Worm (Caenorhabditis elegans) whole organism, L4 larva: ENCODE results near the gene T26H5.14.

Experiments used
- F44E2.7 ChIP-seq: fragments of 200-800 bp; sonication (Bioruptor generic); IDR thresholded peaks from 2 replicates; pipeline ENCODE4 v2.1.2; 2022; ENCODE audit warnings: missing genetic modification characterization, missing compliant biosample characterization
- T20F7.1 ChIP-seq: fragments of 200-800 bp; sonication (Bioruptor generic); optimal IDR thresholded peaks from 2 replicates; lab custom pipeline; 2018; ENCODE audit warnings: mild to moderate bottlenecking, missing genetic modification characterization, missing compliant biosample characterization
- Y105C5A.15 ChIP-seq: fragments of 200-800 bp; sonication (Bioruptor generic); IDR thresholded peaks from 2 replicates; pipeline ENCODE4 v1.3.6; 2022; ENCODE audit warnings: missing genetic modification characterization, missing compliant biosample characterization
- ZK337.2 ChIP-seq: fragments of 200-800 bp; sonication (Bioruptor generic); IDR thresholded peaks from 2 replicates; pipeline ENCODE4 v1.3.6; 2022; ENCODE audit warnings: missing genetic modification reagents, missing genetic modification characterization, missing compliant biosample characterization
- ZK546.5 ChIP-seq, 2 experiments: sonication (generic microtip); optimal IDR thresholded peaks; 2 replicates each; lab custom pipeline; 2017; ENCODE audit warnings: missing biosample characterization in 2 of 2, missing genetic modification characterization in 2 of 2
- ama-1 ChIP-seq: fragments of 150-350 bp; optimal IDR thresholded peaks from 2 replicates; lab custom pipeline; 2014; ENCODE audit warnings: inconsistent platforms, mixed read lengths
- arid-1 ChIP-seq: fragments of 200-800 bp; sonication (Bioruptor generic); conservative IDR thresholded peaks from 2 replicates; pipeline ENCODE4 v1.3.6; 2022; ENCODE audit warnings: missing genetic modification reagents, missing genetic modification characterization, missing compliant biosample characterization
- ceh-20 ChIP-seq: fragments of 200-800 bp; sonication (Bioruptor generic); IDR thresholded peaks from 2 replicates; pipeline ENCODE4 v1.3.6; 2022; ENCODE audit warnings: missing genetic modification reagents, missing genetic modification characterization, missing compliant biosample characterization
- ceh-32 ChIP-seq: sonication (generic microtip); optimal IDR thresholded peaks from 2 replicates; lab custom pipeline; 2016; ENCODE audit warnings: mild to moderate bottlenecking, missing genetic modification characterization, missing compliant biosample characterization; ENCODE audit not compliant: poor library complexity
- daf-12 ChIP-seq: fragments of 150-350 bp; optimal IDR thresholded peaks from 2 replicates; lab custom pipeline; 2014; ENCODE audit warnings: missing biosample characterization, missing genetic modification reagents, missing genetic modification characterization
- daf-19 ChIP-seq: fragments of 200-800 bp; sonication (Bioruptor generic); conservative IDR thresholded peaks from 2 replicates; pipeline ENCODE4 v1.3.6; 2022; ENCODE audit warnings: missing genetic modification characterization, missing compliant biosample characterization
- daf-8 ChIP-seq: fragments of 200-800 bp; sonication (Bioruptor generic); IDR thresholded peaks from 2 replicates; pipeline ENCODE4 v1.3.6; 2022; ENCODE audit warnings: missing genetic modification characterization, missing compliant biosample characterization
- dmd-6 ChIP-seq: fragments of 200-800 bp; sonication (Bioruptor generic); IDR thresholded peaks from 2 replicates; pipeline ENCODE4 v1.3.6; 2022; ENCODE audit warnings: missing genetic modification reagents, missing genetic modification characterization, missing compliant biosample characterization
- dmd-8 ChIP-seq: fragments of 200-800 bp; sonication (Bioruptor generic); IDR thresholded peaks from 2 replicates; pipeline ENCODE4 v1.3.6; 2022; ENCODE audit warnings: missing genetic modification characterization, missing compliant biosample characterization
- dmd-9 ChIP-seq: fragments of 200-800 bp; sonication (Bioruptor generic); IDR thresholded peaks from 2 replicates; pipeline ENCODE4 v1.3.6; 2022; ENCODE audit warnings: missing genetic modification reagents, missing genetic modification characterization, missing compliant biosample characterization
- duxl-1 ChIP-seq: sonication (generic microtip); optimal IDR thresholded peaks from 2 replicates; lab custom pipeline; 2016; ENCODE audit warnings: mild to moderate bottlenecking, missing genetic modification characterization, moderate library complexity, missing compliant biosample characterization; ENCODE audit not compliant: poor library complexity
- gei-8 ChIP-seq: fragments of 200-800 bp; sonication (Bioruptor generic); optimal IDR thresholded peaks from 2 replicates; lab custom pipeline; 2018; ENCODE audit warnings: mild to moderate bottlenecking, missing genetic modification characterization, missing compliant biosample characterization
- hlh-11 ChIP-seq: fragments of 200-800 bp; sonication (Bioruptor generic); optimal IDR thresholded peaks from 2 replicates; lab custom pipeline; 2018; ENCODE audit warnings: mild to moderate bottlenecking, missing genetic modification characterization, missing compliant biosample characterization
- hlh-30 ChIP-seq: sonication (generic microtip); optimal IDR thresholded peaks from 2 replicates; lab custom pipeline; 2017; ENCODE audit warnings: antibody characterized with exemption, mild to moderate bottlenecking, missing genetic modification characterization, missing compliant biosample characterization; ENCODE audit not compliant: insufficient read depth
- lim-7 ChIP-seq: fragments of 200-800 bp; sonication (Bioruptor generic); IDR thresholded peaks from 2 replicates; pipeline ENCODE4 v1.3.6; 2022; ENCODE audit warnings: missing genetic modification characterization, missing compliant biosample characterization
- lin-1 ChIP-seq: fragments of 200-800 bp; sonication (Bioruptor generic); IDR thresholded peaks from 2 replicates; pipeline ENCODE4 v1.3.6; 2022; ENCODE audit warnings: missing genetic modification reagents, missing genetic modification characterization, missing compliant biosample characterization
- lin-13 ChIP-seq: fragments of 150-350 bp; optimal IDR thresholded peaks from 2 replicates; lab custom pipeline; 2014; ENCODE audit warnings: missing biosample characterization, missing genetic modification reagents, missing genetic modification characterization
- lin-29 ChIP-seq: fragments of 200-800 bp; sonication (Bioruptor generic); IDR thresholded peaks from 2 replicates; pipeline ENCODE4 v1.3.6; 2022; ENCODE audit warnings: missing genetic modification reagents, missing genetic modification characterization, missing compliant biosample characterization
- lir-3 ChIP-seq: sonication (generic microtip); optimal IDR thresholded peaks from 2 replicates; lab custom pipeline; 2016; ENCODE audit warnings: mild to moderate bottlenecking, missing genetic modification characterization, missing compliant biosample characterization
- lsy-2 ChIP-seq, 2 experiments: fragments of 150-350 bp in 1 of 2; sonication (generic microtip) in 1 of 2; optimal IDR thresholded peaks; 2 replicates each; lab custom pipeline; 2014 to 2017; ENCODE audit warnings: missing biosample characterization in 2 of 2, missing genetic modification characterization in 2 of 2
- madf-9 ChIP-seq: fragments of 200-800 bp; sonication (Bioruptor generic); conservative IDR thresholded peaks from 2 replicates; pipeline ENCODE4 v1.3.6; 2022; ENCODE audit warnings: missing genetic modification reagents, missing genetic modification characterization, missing compliant biosample characterization
- mdl-1 ChIP-seq, 2 experiments: fragments of 150-350 bp in 1 of 2; sonication (generic microtip) in 1 of 2; optimal IDR thresholded peaks; 2 replicates each; lab custom pipeline; 2014 to 2017; ENCODE audit warnings: missing biosample characterization in 2 of 2, missing genetic modification characterization in 2 of 2
- mep-1 ChIP-seq: fragments of 150-350 bp; sonication (generic microtip); optimal IDR thresholded peaks from 3 replicates; lab custom pipeline; 2014; ENCODE audit warnings: missing biosample characterization, missing genetic modification characterization
- mxl-3 ChIP-seq: fragments of 200-800 bp; sonication (Bioruptor generic); optimal IDR thresholded peaks from 2 replicates; lab custom pipeline; 2018; ENCODE audit warnings: mild to moderate bottlenecking, missing genetic modification characterization, missing compliant biosample characterization
- nhr-10 ChIP-seq: fragments of 150-350 bp; optimal IDR thresholded peaks from 2 replicates; lab custom pipeline; 2014; ENCODE audit warnings: missing biosample characterization, missing genetic modification characterization
- nhr-102 ChIP-seq: sonication (generic microtip); optimal IDR thresholded peaks from 2 replicates; lab custom pipeline; 2016; ENCODE audit warnings: mild to moderate bottlenecking, missing genetic modification characterization, moderate library complexity, missing compliant biosample characterization
- nhr-111 ChIP-seq: fragments of 200-800 bp; sonication (Bioruptor generic); optimal IDR thresholded peaks from 2 replicates; lab custom pipeline; 2018; ENCODE audit warnings: mild to moderate bottlenecking, missing genetic modification characterization, missing compliant biosample characterization
- nhr-237 ChIP-seq: sonication (generic microtip); optimal IDR thresholded peaks from 2 replicates; lab custom pipeline; 2017; ENCODE audit warnings: missing biosample characterization, missing genetic modification characterization
- nhr-48 ChIP-seq: sonication (generic microtip); optimal IDR thresholded peaks from 2 replicates; lab custom pipeline; 2016; ENCODE audit warnings: mild to moderate bottlenecking, missing genetic modification characterization, missing compliant biosample characterization
- nhr-76 ChIP-seq: fragments of 150-350 bp; optimal IDR thresholded peaks from 2 replicates; lab custom pipeline; 2014; ENCODE audit warnings: missing biosample characterization, missing genetic modification characterization
- nhr-77 ChIP-seq: fragments of 150-350 bp; optimal IDR thresholded peaks from 2 replicates; lab custom pipeline; 2014; ENCODE audit warnings: missing biosample characterization, missing genetic modification characterization
- pha-4 ChIP-seq, 2 experiments: fragments of 150-350 bp in 1 of 2; fragments of 200-800 bp in 1 of 2; sonication (Bioruptor generic) in 1 of 2; IDR thresholded peaks in 1 of 2; optimal IDR thresholded peaks in 1 of 2; 2 replicates each; pipeline versions ENCODE4 v1.3.6 to Lab custom; 2014 to 2022; ENCODE audit warnings: missing genetic modification characterization in 2 of 2, missing genetic modification reagents in 2 of 2, missing biosample characterization in 1 of 2, missing compliant biosample characterization in 1 of 2
- php-3 ChIP-seq: fragments of 200-800 bp; sonication (Bioruptor generic); IDR thresholded peaks from 2 replicates; pipeline ENCODE4 v1.3.6; 2022; ENCODE audit warnings: missing genetic modification reagents, missing genetic modification characterization, missing compliant biosample characterization
- rbr-2 ChIP-seq: sonication (generic microtip); optimal IDR thresholded peaks from 2 replicates; lab custom pipeline; 2016; ENCODE audit warnings: missing genotype, missing genetic modification characterization, missing compliant biosample characterization
- snpc-1.2 ChIP-seq: fragments of 200-800 bp; sonication (Bioruptor generic); IDR thresholded peaks from 2 replicates; pipeline ENCODE4 v1.3.6; 2022; ENCODE audit warnings: missing genetic modification reagents, missing genetic modification characterization, missing compliant biosample characterization
- snpc-4 ChIP-seq: fragments of 150-350 bp; optimal IDR thresholded peaks from 2 replicates; lab custom pipeline; 2014; ENCODE audit warnings: missing biosample characterization, missing genetic modification characterization
- spr-1 ChIP-seq: sonication (generic microtip); optimal IDR thresholded peaks from 2 replicates; lab custom pipeline; 2016; ENCODE audit warnings: mild to moderate bottlenecking, missing genetic modification characterization, missing compliant biosample characterization
- spr-3 ChIP-seq: fragments of 200-800 bp; sonication (Bioruptor generic); optimal IDR thresholded peaks from 2 replicates; lab custom pipeline; 2018; ENCODE audit warnings: mild to moderate bottlenecking, missing genetic modification characterization, missing compliant biosample characterization
- tag-97 ChIP-seq: fragments of 200-800 bp; sonication (Bioruptor generic); IDR thresholded peaks from 2 replicates; pipeline ENCODE4 v1.3.6; 2022; ENCODE audit warnings: missing genetic modification characterization, missing compliant biosample characterization
- unc-130 ChIP-seq: sonication (generic microtip); optimal IDR thresholded peaks from 2 replicates; lab custom pipeline; 2016; ENCODE audit warnings: missing genetic modification reagents, missing genetic modification characterization, missing compliant biosample characterization
- unc-62 ChIP-seq, 3 experiments: fragments of 150-350 bp in 1 of 3; sonication (generic microtip); optimal IDR thresholded peaks in 2 of 3; peaks in 1 of 3; 1 replicate in 1 of 3; 2 replicates in 2 of 3; lab custom pipeline; 2014 to 2017; ENCODE audit warnings: missing biosample characterization in 3 of 3, missing genetic modification characterization in 3 of 3, missing genetic modification reagents in 3 of 3, missing genotype in 1 of 3
- vab-7 ChIP-seq: fragments of 200-800 bp; sonication (Bioruptor generic); IDR thresholded peaks from 2 replicates; pipeline ENCODE4 v1.3.6; 2022; ENCODE audit warnings: missing genetic modification reagents, missing genetic modification characterization, missing compliant biosample characterization
- zag-1 ChIP-seq: fragments of 150-350 bp; optimal IDR thresholded peaks from 2 replicates; lab custom pipeline; 2014; ENCODE audit warnings: missing biosample characterization, missing genetic modification characterization
- zfp-3 ChIP-seq: fragments of 200-800 bp; sonication (Bioruptor generic); conservative IDR thresholded peaks from 2 replicates; pipeline ENCODE4 v1.3.6; 2022; ENCODE audit warnings: missing genetic modification reagents, missing genetic modification characterization, missing compliant biosample characterization
- zip-11 ChIP-seq: fragments of 200-800 bp; sonication (Bioruptor generic); IDR thresholded peaks from 2 replicates; pipeline ENCODE4 v1.3.6; 2022; ENCODE audit warnings: missing genetic modification characterization, missing compliant biosample characterization
- zip-2 ChIP-seq: fragments of 150-350 bp; optimal IDR thresholded peaks from 2 replicates; lab custom pipeline; 2014; ENCODE audit warnings: missing biosample characterization, missing genetic modification characterization

The T26H5.14 gene

DNA sequence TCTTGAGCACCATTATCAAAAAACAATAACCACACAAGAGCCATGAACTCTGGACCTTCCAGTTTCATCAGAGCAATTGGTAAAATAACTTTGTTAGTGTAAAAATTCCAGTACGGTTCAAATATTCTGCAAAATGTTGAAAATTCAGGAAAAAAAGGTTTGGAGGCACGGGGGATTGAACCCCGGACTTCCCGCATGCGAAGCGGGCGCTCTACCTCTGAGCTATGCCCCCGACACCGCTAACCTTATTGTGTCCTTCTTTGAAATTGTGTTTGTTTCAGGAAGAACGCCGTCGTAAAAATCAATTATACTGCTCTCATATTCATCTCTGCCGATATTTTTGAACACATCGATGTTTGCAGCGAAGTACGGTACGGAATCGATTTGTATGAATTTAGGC, 30.9 kb downstream of the T26H5.14 start:
- peak; percentile 2 for TF ChIP-seq hlh-11 (tag; lab: Kevin White, UChicago)
- TF ChIP-seq tag-97 (GFP tag; lab: Robert Waterston, UW) = no peak
- TF ChIP-seq ceh-32 = no peak
- no peak for TF ChIP-seq mep-1 (tag; lab: Kevin White, UChicago)
- peak; percentile 68 for TF ChIP-seq lim-7
- TF ChIP-seq snpc-4 (tag; lab: Kevin White, UChicago) = no peak
- no peak for TF ChIP-seq lir-3
- TF ChIP-seq php-3 = no peak
- no peak for TF ChIP-seq zag-1 (tag; lab: Kevin White, UChicago)
- TF ChIP-seq lin-29 = no peak
- no peak for TF ChIP-seq nhr-111 (GFP tag; lab: Kevin White, UChicago)
- TF ChIP-seq lsy-2 (tag; optimal IDR thresholded peaks at IDR 0.05; lab: Kevin White, UChicago) = no peak
- no peak for TF ChIP-seq zip-11 (GFP tag; lab: Robert Waterston, UW)
- peak; percentile 12 for TF ChIP-seq unc-130 (GFP tag; lab: Kevin White, UChicago)
- no peak for TF ChIP-seq dmd-6 (GFP tag; lab: Robert Waterston, UW)
- TF ChIP-seq T20F7.1 (GFP tag; lab: Kevin White, UChicago) = no peak
- no peak for TF ChIP-seq nhr-77
- TF ChIP-seq nhr-48 (tag; lab: Kevin White, UChicago) = no peak
- TF ChIP-seq ceh-20 (GFP tag; lab: Robert Waterston, UW) = no peak
- TF ChIP-seq ZK337.2 = no peak
- no peak for TF ChIP-seq hlh-30
- peak; percentile 36 for TF ChIP-seq spr-1 (tag; lab: Kevin White, UChicago)
- peak; percentile 13; the same call in 1 of the 2 replicates for TF ChIP-seq pha-4 (GFP tag; IDR thresholded peaks at IDR 0.05; lab: Robert Waterston, UW)
- no peak for TF ChIP-seq pha-4 (tag; optimal IDR thresholded peaks at IDR 0.05; lab: Kevin White, UChicago)
- no peak for TF ChIP-seq ama-1 (lab: Kevin White, UChicago)
- TF ChIP-seq F44E2.7 (GFP tag; lab: Robert Waterston, UW) = no peak
- TF ChIP-seq nhr-102 (tag; lab: Kevin White, UChicago) = no peak
- no peak for TF ChIP-seq daf-8 (GFP tag; lab: Robert Waterston, UW)
- no peak for TF ChIP-seq Y105C5A.15 (GFP tag; lab: Robert Waterston, UW)
- TF ChIP-seq dmd-9 = no peak
- no peak for TF ChIP-seq mxl-3 (GFP tag; lab: Kevin White, UChicago)
- no peak for TF ChIP-seq lin-13 (GFP tag; lab: Kevin White, UChicago)
- no peak for TF ChIP-seq spr-3
- no peak for TF ChIP-seq daf-19 (GFP tag; lab: Robert Waterston, UW)
- TF ChIP-seq dmd-8 (GFP tag; lab: Robert Waterston, UW) = peak; percentile 73; the same call in 1 of the 2 replicates
- peak; percentile 14 for TF ChIP-seq duxl-1 (tag; lab: Kevin White, UChicago)
- no peak for TF ChIP-seq zip-2 (tag; lab: Kevin White, UChicago)
- TF ChIP-seq arid-1 = peak; percentile 56; the same call in 1 of the 2 replicates
- TF ChIP-seq vab-7 (GFP tag; lab: Robert Waterston, UW) = 0 out of 2 replicates have a peak, but pooled peaks have one; percentile 28
- no peak for TF ChIP-seq unc-62 (GFP tag; optimal IDR thresholded peaks at IDR 0.05 in 1 of 2; lab: Kevin White, UChicago)
- TF ChIP-seq unc-62 (tag; optimal IDR thresholded peaks at IDR 0.05; lab: Kevin White, UChicago) = no peak
- no peak for TF ChIP-seq mdl-1 (tag; optimal IDR thresholded peaks at IDR 0.05; lab: Kevin White, UChicago)
- 0 out of 2 replicates have a peak, but pooled peaks have one; percentile 51 for TF ChIP-seq snpc-1.2 (GFP tag; lab: Robert Waterston, UW)
- TF ChIP-seq nhr-76 (tag; lab: Kevin White, UChicago) = no peak
- TF ChIP-seq ZK546.5 (tag; optimal IDR thresholded peaks at IDR 0.05; lab: Kevin White, UChicago) = no peak
- TF ChIP-seq lin-1 = 0 out of 2 replicates have a peak, but pooled peaks have one; percentile 32
- TF ChIP-seq madf-9 (GFP tag; lab: Robert Waterston, UW) = no peak
- TF ChIP-seq nhr-10 (tag; lab: Kevin White, UChicago) = no peak
- TF ChIP-seq rbr-2 (tag; lab: Kevin White, UChicago) = no peak
- no peak for TF ChIP-seq zfp-3
- TF ChIP-seq gei-8 (GFP tag; lab: Kevin White, UChicago) = peak; percentile 42
- no peak for TF ChIP-seq daf-12 (tag; lab: Kevin White, UChicago)
- no peak for TF ChIP-seq nhr-237 (tag; lab: Kevin White, UChicago)
